Worm (Caenorhabditis elegans) whole organism, L4/young adult: ENCODE results near the gene R12A1.3.

Experiments used
- W03F9.2 ChIP-seq: fragments of 150-350 bp; optimal IDR thresholded peaks from 2 replicates; lab custom pipeline; 2014; ENCODE audit warnings: missing biosample characterization, missing genetic modification characterization
- dao-5 ChIP-seq: sonication (generic microtip); optimal IDR thresholded peaks from 2 replicates; lab custom pipeline; 2016; ENCODE audit warnings: missing genotype, missing genetic modification characterization, moderate library complexity, missing compliant biosample characterization
- him-1 ChIP-seq: sonication (generic microtip); optimal IDR thresholded peaks from 2 replicates; lab custom pipeline; 2016; ENCODE audit warnings: missing genotype, missing genetic modification reagents, missing genetic modification characterization, missing compliant biosample characterization

Gene R12A1.3

ce11 chrV:1378010-1378409 is 47.6 kb downstream of the R12A1.3 start:
- TF ChIP-seq dao-5 (tag; lab: Kevin White, UChicago) = no peak
- TF ChIP-seq him-1 = no peak
- no peak for TF ChIP-seq W03F9.2 (tag; lab: Kevin White, UChicago)

- no peak for TF ChIP-seq him-1
- no peak for TF ChIP-seq W03F9.2 (tag; lab: Kevin White, UChicago)
- TF ChIP-seq dao-5 (tag; lab: Kevin White, UChicago) = no peak
Observed at ce11 chrV:1375007-1375406, 50.6 kb downstream of the R12A1.3 start.
